Fruit fly (Drosophila melanogaster) whole organism, wandering third instar larva: ENCODE measurements around the gene Ugt307A1.

ENCODE experiments used
- Abd-B ChIP-seq: fragments of >200 bp; optimal IDR thresholded peaks from 2 replicates; lab custom pipeline; 2017; ENCODE audit warnings: missing biosample characterization, missing genetic modification characterization
- CG32264 ChIP-seq: fragments of 200-800 bp; sonication (Bioruptor generic); optimal IDR thresholded peaks from 2 replicates; lab custom pipeline; 2016; ENCODE audit warnings: missing biosample characterization, missing genetic modification characterization
- CrebA ChIP-seq: fragments of 200-800 bp; sonication (Bioruptor generic); optimal IDR thresholded peaks from 2 replicates; lab custom pipeline; 2016; ENCODE audit warnings: missing biosample characterization, mild to moderate bottlenecking, missing genetic modification characterization, borderline replicate concordance
- Dfd ChIP-seq: fragments of >200 bp; optimal IDR thresholded peaks from 2 replicates; lab custom pipeline; 2017; ENCODE audit warnings: missing biosample characterization, missing genetic modification characterization
- Dif ChIP-seq: fragments of 200-275, 200-300 bp; sonication (Bioruptor generic); optimal IDR thresholded peaks from 2 replicates; lab custom pipeline; 2018; ENCODE audit warnings: missing biosample characterization, missing genetic modification characterization; ENCODE audit not compliant: partially characterized antibody
- GATAd ChIP-seq: sonication (Bioruptor generic); optimal IDR thresholded peaks from 2 replicates; lab custom pipeline; 2016; ENCODE audit warnings: missing biosample characterization, missing genetic modification characterization
- HLH106 ChIP-seq: fragments of 200-800 bp; optimal IDR thresholded peaks from 3 replicates; lab custom pipeline; 2019; ENCODE audit warnings: missing biosample characterization, mild to moderate bottlenecking, missing genetic modification characterization, moderate library complexity
- Hnf4 ChIP-seq: fragments of 200-800 bp; sonication (Bioruptor generic); optimal IDR thresholded peaks from 2 replicates; lab custom pipeline; 2016; ENCODE audit warnings: missing biosample characterization, mild to moderate bottlenecking, missing genetic modification characterization
- Hr78 ChIP-seq: fragments of >200 bp; optimal IDR thresholded peaks from 2 replicates; lab custom pipeline; 2017; ENCODE audit warnings: missing biosample characterization, missing genetic modification characterization
- Hr83 ChIP-seq: fragments of 200-300 bp; sonication (Bioruptor generic); optimal IDR thresholded peaks from 2 replicates; lab custom pipeline; 2016; ENCODE audit warnings: missing biosample characterization, mild to moderate bottlenecking, missing genetic modification characterization, moderate library complexity; ENCODE audit not compliant: poor library complexity, severe bottlenecking
- Jra ChIP-seq: sonication (Bioruptor generic); optimal IDR thresholded peaks from 2 replicates; lab custom pipeline; 2016; ENCODE audit warnings: missing biosample characterization, missing genetic modification characterization
- Mio ChIP-seq: sonication (Bioruptor generic); optimal IDR thresholded peaks from 2 replicates; lab custom pipeline; 2016; ENCODE audit warnings: missing biosample characterization, missing genetic modification characterization
- Myc ChIP-seq: fragments of >200 bp; optimal IDR thresholded peaks from 2 replicates; lab custom pipeline; 2017
- N ChIP-seq: fragments of >200 bp; optimal IDR thresholded peaks from 2 replicates; lab custom pipeline; 2018; ENCODE audit warnings: missing biosample characterization, missing external identifiers, missing genetic modification characterization
- OdsH ChIP-seq: fragments of 200-800 bp; sonication (Bioruptor generic); optimal IDR thresholded peaks from 2 replicates; lab custom pipeline; 2016; ENCODE audit warnings: missing biosample characterization, mild to moderate bottlenecking, missing genetic modification characterization
- Rel ChIP-seq, 2 experiments: fragments of 200-800 bp; sonication (Bioruptor generic) in 1 of 2; optimal IDR thresholded peaks; 2 replicates in 1 of 2; 3 replicates in 1 of 2; lab custom pipeline; 2016 to 2019; ENCODE audit warnings: mild to moderate bottlenecking in 2 of 2, missing biosample characterization in 2 of 2, missing genetic modification characterization in 2 of 2, moderate library complexity in 1 of 2
- Sp1 ChIP-seq: fragments of 200-800 bp; sonication (Bioruptor generic); optimal IDR thresholded peaks from 3 replicates; lab custom pipeline; 2019; ENCODE audit warnings: missing biosample characterization, mild to moderate bottlenecking, missing genetic modification characterization, moderate library complexity
- Vsx2 ChIP-seq: fragments of 200-300, 225-300 bp; sonication (Bioruptor generic); optimal IDR thresholded peaks from 2 replicates; lab custom pipeline; 2018; ENCODE audit warnings: missing biosample characterization, missing genetic modification characterization; ENCODE audit not compliant: partially characterized antibody
- br ChIP-seq: fragments of 200-800 bp; sonication (Bioruptor generic); optimal IDR thresholded peaks from 2 replicates; lab custom pipeline; 2016; ENCODE audit warnings: missing biosample characterization, missing genetic modification characterization
- brk ChIP-seq: fragments of 200-800 bp; sonication (Bioruptor generic); optimal IDR thresholded peaks from 2 replicates; lab custom pipeline; 2016; ENCODE audit warnings: missing biosample characterization, mild to moderate bottlenecking, missing genetic modification characterization
- dl ChIP-seq, 2 experiments: fragments of 175-275, 200-275 bp in 1 of 2; fragments of 200-275 bp in 1 of 2; sonication (Bioruptor generic); optimal IDR thresholded peaks; lab custom pipeline; 2018; ENCODE audit warnings: mild to moderate bottlenecking in 2 of 2, missing biosample characterization in 2 of 2, missing genetic modification characterization in 2 of 2, moderate library complexity in 2 of 2; ENCODE audit not compliant: partially characterized antibody in 2 of 2, insufficient read depth in 1 of 2
- dmrt93B ChIP-seq: fragments of 200-800 bp; sonication (Bioruptor generic); optimal IDR thresholded peaks from 2 replicates; lab custom pipeline; 2018; ENCODE audit warnings: missing biosample characterization, mild to moderate bottlenecking, missing genetic modification characterization
- dsf ChIP-seq: sonication (Bioruptor generic); optimal IDR thresholded peaks from 2 replicates; lab custom pipeline; 2016; ENCODE audit warnings: missing biosample characterization, missing genetic modification characterization, borderline replicate concordance
- ey ChIP-seq: fragments of 200-800 bp; sonication (Bioruptor generic); optimal IDR thresholded peaks from 2 replicates; lab custom pipeline; 2016; ENCODE audit warnings: missing biosample characterization, missing genetic modification characterization
- foxo ChIP-seq, 2 experiments: fragments of 200-800 bp; sonication (Bioruptor generic); optimal IDR thresholded peaks; 2 replicates in 1 of 2; 3 replicates in 1 of 2; lab custom pipeline; 2016 to 2017; ENCODE audit warnings: missing biosample characterization in 2 of 2, missing genetic modification characterization in 2 of 2
- fru ChIP-seq: fragments of 200-800 bp; sonication (Bioruptor generic); optimal IDR thresholded peaks from 3 replicates; lab custom pipeline; 2016; ENCODE audit warnings: missing biosample characterization, mild to moderate bottlenecking, missing genetic modification characterization
- h ChIP-seq: fragments of 200-800 bp; sonication (Bioruptor generic); optimal IDR thresholded peaks from 3 replicates; lab custom pipeline; 2016; ENCODE audit warnings: missing biosample characterization, mild to moderate bottlenecking, missing genetic modification characterization
- jim ChIP-seq: fragments of 175-275, 200-325 bp; sonication (Bioruptor generic); optimal IDR thresholded peaks from 2 replicates; lab custom pipeline; 2016; ENCODE audit warnings: missing biosample characterization, mild to moderate bottlenecking, missing genetic modification characterization
- pan ChIP-seq: fragments of >200 bp; optimal IDR thresholded peaks from 2 replicates; lab custom pipeline; 2017
- psq ChIP-seq: fragments of 200-800 bp; sonication (Bioruptor generic); optimal IDR thresholded peaks from 3 replicates; lab custom pipeline; 2017; ENCODE audit warnings: missing biosample characterization, mild to moderate bottlenecking, missing genetic modification characterization, moderate library complexity
- rgr ChIP-seq: fragments of 200-800 bp; sonication (Bioruptor generic); optimal IDR thresholded peaks from 3 replicates; lab custom pipeline; 2016; ENCODE audit warnings: missing biosample characterization, mild to moderate bottlenecking, missing genetic modification characterization
- sage ChIP-seq: fragments of 200-800 bp; sonication (Bioruptor generic); optimal IDR thresholded peaks from 2 replicates; lab custom pipeline; 2016; ENCODE audit warnings: missing biosample characterization, mild to moderate bottlenecking, missing genetic modification characterization
- sv ChIP-seq: fragments of 200-800 bp; sonication (Bioruptor generic); optimal IDR thresholded peaks from 3 replicates; lab custom pipeline; 2016; ENCODE audit warnings: missing biosample characterization, missing genetic modification characterization
- tai ChIP-seq: sonication (Bioruptor generic); optimal IDR thresholded peaks from 2 replicates; lab custom pipeline; 2016; ENCODE audit warnings: missing biosample characterization, missing genetic modification characterization
- woc ChIP-seq: sonication (Bioruptor generic); optimal IDR thresholded peaks from 2 replicates; lab custom pipeline; 2016; ENCODE audit warnings: missing biosample characterization, mild to moderate bottlenecking, missing genetic modification characterization

Ugt307A1 gene

dm6 chr2L:7033100-7033675, 34.6 kb upstream of the Ugt307A1 start:
- TF ChIP-seq Abd-B (GFP tag; lab: Kevin White, UChicago) = no peak
- TF ChIP-seq Dfd (GFP tag; lab: Kevin White, UChicago) = peak; percentile 57
- peak; percentile 34 for TF ChIP-seq ey
- no peak for TF ChIP-seq tai
- TF ChIP-seq h (GFP tag; lab: Kevin White, UChicago) = peak; percentile 69
- peak; percentile 50 for TF ChIP-seq Hnf4 (GFP tag; lab: Kevin White, UChicago)
- peak; percentile 20 for TF ChIP-seq br (GFP tag; lab: Kevin White, UChicago)
- TF ChIP-seq fru (GFP tag; lab: Kevin White, UChicago) = peak; percentile 54
- TF ChIP-seq rgr (GFP tag; lab: Kevin White, UChicago) = peak; percentile 76
- no peak for TF ChIP-seq GATAd (GFP tag; lab: Kevin White, UChicago)
- TF ChIP-seq psq (GFP tag; lab: Kevin White, UChicago) = peak; percentile 47
- TF ChIP-seq sage (GFP tag; lab: Kevin White, UChicago) = no peak
- TF ChIP-seq Jra (GFP tag; lab: Kevin White, UChicago) = peak; percentile 33
- peak; percentile 44 for TF ChIP-seq OdsH (GFP tag; lab: Kevin White, UChicago)
- TF ChIP-seq jim = peak; percentile 79
- peak in 1 of 2 experiments; percentile 73 for TF ChIP-seq foxo (GFP tag; optimal IDR thresholded peaks at IDR 0.05; lab: Kevin White, UChicago)
- TF ChIP-seq CG32264 = peak; percentile 11
- TF ChIP-seq Hr83 (GFP tag; lab: Kevin White, UChicago) = peak; percentile 59
- TF ChIP-seq sv = no peak
- TF ChIP-seq brk (GFP tag; lab: Kevin White, UChicago) = no peak
- TF ChIP-seq Sp1 (GFP tag; lab: Kevin White, UChicago) = peak; percentile 25

DNA sequence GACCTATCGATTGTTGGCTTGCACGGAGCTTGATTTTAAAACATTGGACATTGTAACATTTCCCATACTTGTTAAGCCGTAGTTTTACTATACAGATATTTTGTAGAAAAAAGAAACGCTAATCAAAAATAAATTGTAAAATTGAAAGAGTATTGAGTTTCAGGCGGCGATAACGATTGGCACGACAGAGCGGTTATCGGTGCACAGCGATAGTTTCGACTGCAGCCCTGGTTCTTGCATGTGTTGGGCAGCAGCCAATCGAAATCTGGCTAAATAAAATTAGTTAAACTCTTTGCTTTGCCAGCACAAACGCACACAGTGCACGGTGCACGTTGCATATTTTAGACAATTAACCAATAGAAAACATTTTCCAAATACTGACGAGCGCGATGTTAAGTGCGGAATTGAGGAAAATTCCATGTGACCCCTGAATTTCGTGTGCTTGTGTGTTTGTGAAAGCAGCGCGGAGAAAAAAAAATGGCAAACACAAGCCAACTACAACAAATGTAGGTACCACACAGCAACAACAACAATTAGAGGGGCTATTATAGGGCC, 29.9 kb upstream of the Ugt307A1 start, which contains the start of gene milt:
TSS of gene milt (plus strand) at position 51 of the 555 bp plus-strand sequence.
- no peak for TF ChIP-seq pan (lab: Kevin White, UChicago)
- TF ChIP-seq sage (GFP tag; lab: Kevin White, UChicago) = no peak
- peak in 1 of 2 experiments; percentile 7 for TF ChIP-seq foxo (GFP tag; optimal IDR thresholded peaks at IDR 0.05; lab: Kevin White, UChicago)
- TF ChIP-seq woc (GFP tag; lab: Kevin White, UChicago) = no peak
- peak; percentile 29 for TF ChIP-seq N (GFP tag; lab: Kevin White, UChicago)
- TF ChIP-seq dl (GFP tag; optimal IDR thresholded peaks at IDR 0.05; lab: Kevin White, UChicago; ENCODE audit: insufficient read depth in 1 of 2, partially characterized antibody in 2 of 2) = no peak
- TF ChIP-seq Rel (GFP tag; optimal IDR thresholded peaks at IDR 0.05; lab: Kevin White, UChicago) = no peak
- peak; percentile 30 for TF ChIP-seq Rel (tag; optimal IDR thresholded peaks at IDR 0.05; lab: Kevin White, UChicago)
- TF ChIP-seq fru (GFP tag; lab: Kevin White, UChicago) = no peak
- TF ChIP-seq Hr78 (GFP tag; lab: Kevin White, UChicago) = no peak
- TF ChIP-seq tai = peak; percentile 30
- TF ChIP-seq Myc (lab: Kevin White, UChicago) = peak; percentile 42
- TF ChIP-seq h (GFP tag; lab: Kevin White, UChicago) = peak; percentile 16
- TF ChIP-seq rgr (GFP tag; lab: Kevin White, UChicago) = peak; percentile 22

dm6 chr2L:7038404-7039341, 29.1 kb upstream of the Ugt307A1 start:
- TF ChIP-seq Rel (GFP tag; optimal IDR thresholded peaks at IDR 0.05; lab: Kevin White, UChicago) = no peak
- peak; percentile 98 for TF ChIP-seq Rel (tag; optimal IDR thresholded peaks at IDR 0.05; lab: Kevin White, UChicago)
- TF ChIP-seq tai = no peak

DNA sequence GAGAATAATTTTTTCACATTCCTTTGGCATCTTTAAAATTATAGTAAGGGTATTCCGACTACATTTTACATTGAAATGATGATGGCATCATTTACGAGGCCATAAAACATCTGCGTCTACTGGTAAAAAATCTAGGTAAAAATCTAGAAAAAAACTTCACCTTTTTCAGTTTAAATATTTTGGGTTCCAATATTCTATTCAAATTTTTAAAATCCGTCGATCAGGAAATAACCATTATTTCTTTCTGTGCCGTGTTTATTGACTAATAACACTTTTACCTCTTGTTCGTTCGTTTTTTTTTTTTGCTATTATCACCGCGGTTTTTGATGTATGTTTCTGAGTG, 28.5 kb upstream of the Ugt307A1 start:
- TF ChIP-seq Hr83 (GFP tag; lab: Kevin White, UChicago) (no peak), Mio (GFP tag; lab: Kevin White, UChicago) (no peak), h (GFP tag; lab: Kevin White, UChicago) (peak; percentile 75), Dif (GFP tag; lab: Kevin White, UChicago) (no peak), pan (lab: Kevin White, UChicago) (no peak), Hr78 (GFP tag; lab: Kevin White, UChicago) (no peak), br (GFP tag; lab: Kevin White, UChicago) (peak; percentile 86), CG32264 (peak; percentile 16), Jra (GFP tag; lab: Kevin White, UChicago) (peak; percentile 65), foxo (GFP tag; optimal IDR thresholded peaks at IDR 0.05; lab: Kevin White, UChicago) (peak in 1 of 2 experiments; percentile 83), psq (GFP tag; lab: Kevin White, UChicago) (peak; percentile 65), N (GFP tag; lab: Kevin White, UChicago) (no peak), HLH106 (tag; lab: Kevin White, UChicago) (peak; percentile 66), tai (peak; percentile 68), Myc (lab: Kevin White, UChicago) (no peak), dsf (GFP tag; lab: Kevin White, UChicago) (no peak), dmrt93B (GFP tag; lab: Kevin White, UChicago) (no peak), woc (GFP tag; lab: Kevin White, UChicago) (peak; percentile 20), brk (GFP tag; lab: Kevin White, UChicago) (peak; percentile 62), Vsx2 (GFP tag; lab: Kevin White, UChicago) (no peak), OdsH (GFP tag; lab: Kevin White, UChicago) (peak; percentile 82), Hnf4 (GFP tag; lab: Kevin White, UChicago) (peak; percentile 86), CrebA (GFP tag; lab: Kevin White, UChicago) (no peak), sage (GFP tag; lab: Kevin White, UChicago) (peak; percentile 33), rgr (GFP tag; lab: Kevin White, UChicago) (peak; percentile 76), fru (GFP tag; lab: Kevin White, UChicago) (peak; percentile 84), ey (peak; percentile 88), Abd-B (GFP tag; lab: Kevin White, UChicago) (no peak)
